Fruit fly (Drosophila melanogaster) whole organism, embryonic: ENCODE results near the gene CG5191.

ENCODE experiments used
- CG10267 ChIP-seq: fragments of 200-800 bp; sonication (Bioruptor generic); optimal IDR thresholded peaks from 2 replicates; lab custom pipeline; 2018; ENCODE audit warnings: missing biosample characterization, mild to moderate bottlenecking, missing genetic modification characterization, moderate library complexity
- CG10274 ChIP-seq: fragments of 200-800 bp; sonication (Bioruptor generic); optimal IDR thresholded peaks from 3 replicates; lab custom pipeline; 2017; ENCODE audit warnings: missing biosample characterization, mild to moderate bottlenecking, missing genetic modification characterization
- CG10654 ChIP-seq: fragments of 200-800 bp; sonication (Bioruptor generic); optimal IDR thresholded peaks from 2 replicates; lab custom pipeline; 2016; ENCODE audit warnings: missing biosample characterization, missing genetic modification characterization
- CG13775 ChIP-seq: fragments of 200-800 bp; sonication (Bioruptor generic); optimal IDR thresholded peaks from 3 replicates; lab custom pipeline; 2017; ENCODE audit warnings: missing biosample characterization, mild to moderate bottlenecking, missing genetic modification characterization
- CG15269 ChIP-seq: fragments of 200-800 bp; sonication (Bioruptor generic); optimal IDR thresholded peaks from 2 replicates; lab custom pipeline; 2018; ENCODE audit warnings: missing biosample characterization, mild to moderate bottlenecking, missing genetic modification characterization, moderate library complexity
- CG16815 ChIP-seq: fragments of 200-800 bp; sonication (Bioruptor generic); optimal IDR thresholded peaks from 3 replicates; lab custom pipeline; 2017; ENCODE audit warnings: missing biosample characterization, mild to moderate bottlenecking, missing genetic modification characterization
- CG2199 ChIP-seq: fragments of 200-800 bp; sonication (Bioruptor generic); IDR thresholded peaks from 3 replicates; pipeline ENCODE4 v1.3.6; 2022; ENCODE audit warnings: missing biosample characterization, missing genetic modification characterization
- CG2875 ChIP-seq: fragments of 200-800 bp; sonication (Bioruptor generic); optimal IDR thresholded peaks from 2 replicates; lab custom pipeline; 2017; ENCODE audit warnings: missing biosample characterization, mild to moderate bottlenecking, missing genetic modification characterization, missing genetic modification reagents
- CG5180 ChIP-seq: fragments of 200-800 bp; sonication (Bioruptor generic); optimal IDR thresholded peaks from 3 replicates; lab custom pipeline; 2017; ENCODE audit warnings: missing biosample characterization, missing genetic modification characterization, mild to moderate bottlenecking, moderate library complexity, missing genetic modification reagents
- CG8924 ChIP-seq: fragments of 200-800 bp; optimal IDR thresholded peaks from 3 replicates; lab custom pipeline; 2019; ENCODE audit warnings: missing biosample characterization, mild to moderate bottlenecking, missing genetic modification characterization, moderate library complexity
- CG9817 ChIP-seq: fragments of 200-800 bp; sonication (Bioruptor generic); optimal IDR thresholded peaks from 2 replicates; lab custom pipeline; 2018; ENCODE audit warnings: missing biosample characterization, mild to moderate bottlenecking, missing genetic modification characterization, moderate library complexity
- D ChIP-seq, 2 experiments: fragments of 200-800 bp in 1 of 2; fragments of >200 bp in 1 of 2; sonication (Bioruptor generic) in 1 of 2; optimal IDR thresholded peaks; 2 replicates in 1 of 2; 3 replicates in 1 of 2; lab custom pipeline; 2017; ENCODE audit warnings: mild to moderate bottlenecking in 1 of 2, missing biosample characterization in 1 of 2, missing genetic modification characterization in 1 of 2, missing genetic modification reagents in 1 of 2
- D19A ChIP-seq: fragments of 200-800 bp; optimal IDR thresholded peaks from 3 replicates; lab custom pipeline; 2019; ENCODE audit warnings: missing biosample characterization, mild to moderate bottlenecking, missing genetic modification characterization, moderate library complexity
- Drgx ChIP-seq: fragments of 200-800 bp; sonication (Bioruptor generic); IDR thresholded peaks from 2 replicates; pipeline ENCODE4 v1.3.6; 2022; ENCODE audit warnings: missing biosample characterization, missing genetic modification characterization
- Ets97D ChIP-seq: fragments of 200-800 bp; sonication (Bioruptor generic); optimal IDR thresholded peaks from 3 replicates; lab custom pipeline; 2016; ENCODE audit warnings: missing biosample characterization, missing genetic modification characterization
- Fer1 ChIP-seq: fragments of 200-800 bp; sonication (Bioruptor generic); optimal IDR thresholded peaks from 2 replicates; lab custom pipeline; 2017; ENCODE audit warnings: missing biosample characterization, mild to moderate bottlenecking, missing genetic modification characterization
- Hand ChIP-seq: fragments of 200-800 bp; sonication (Bioruptor generic); optimal IDR thresholded peaks from 2 replicates; lab custom pipeline; 2017; ENCODE audit warnings: mild to moderate bottlenecking, missing biosample characterization, missing genetic modification reagents, missing genetic modification characterization
- Hr51 ChIP-seq, 2 experiments: fragments of 200-800 bp; sonication (Bioruptor generic); optimal IDR thresholded peaks; 2 replicates in 1 of 2; 3 replicates in 1 of 2; lab custom pipeline; 2016 to 2018; ENCODE audit warnings: missing biosample characterization in 2 of 2, missing genetic modification characterization in 2 of 2, mild to moderate bottlenecking in 1 of 2, moderate library complexity in 1 of 2
- Lhr ChIP-seq: fragments of 200-800 bp; sonication (Bioruptor generic); optimal IDR thresholded peaks from 3 replicates; lab custom pipeline; 2017; ENCODE audit warnings: mild to moderate bottlenecking, missing biosample characterization, missing genetic modification reagents, missing genetic modification characterization
- Mad ChIP-seq: fragments of 200-800 bp; sonication (Bioruptor generic); optimal IDR thresholded peaks from 2 replicates; lab custom pipeline; 2016; ENCODE audit warnings: missing biosample characterization, missing genetic modification characterization
- Neu2 ChIP-seq: fragments of 200-800 bp; sonication (Bioruptor generic); optimal IDR thresholded peaks from 3 replicates; lab custom pipeline; 2016; ENCODE audit warnings: missing biosample characterization, missing genetic modification characterization, borderline replicate concordance
- NfI ChIP-seq: fragments of 200-800 bp; sonication (Bioruptor generic); optimal IDR thresholded peaks from 3 replicates; lab custom pipeline; 2018; ENCODE audit warnings: missing biosample characterization, mild to moderate bottlenecking, missing genetic modification characterization, moderate library complexity
- amos ChIP-seq: fragments of 200-800 bp; sonication (Bioruptor generic); IDR thresholded peaks from 2 replicates; pipeline ENCODE4 v1.3.6; 2022; ENCODE audit warnings: missing biosample characterization, missing genetic modification characterization; ENCODE audit not compliant: partially characterized antibody
- ato ChIP-seq: fragments of 200-800 bp; sonication (Bioruptor generic); IDR thresholded peaks from 2 replicates; pipeline ENCODE4 v1.3.6; 2022; ENCODE audit warnings: missing biosample characterization, missing genetic modification characterization; ENCODE audit not compliant: partially characterized antibody
- chn ChIP-seq: fragments of 200-800 bp; sonication (Bioruptor generic); optimal IDR thresholded peaks from 2 replicates; lab custom pipeline; 2016; ENCODE audit warnings: missing biosample characterization, missing genetic modification characterization
- ems ChIP-seq: fragments of 200-800 bp; sonication (Bioruptor generic); optimal IDR thresholded peaks from 3 replicates; lab custom pipeline; 2016; ENCODE audit warnings: missing biosample characterization, missing genetic modification characterization
- eyg ChIP-seq: fragments of 200-800 bp; sonication (Bioruptor generic); optimal IDR thresholded peaks from 3 replicates; lab custom pipeline; 2016; ENCODE audit warnings: missing biosample characterization, missing genetic modification characterization
- fu2 ChIP-seq: fragments of 200-800 bp; sonication (Bioruptor generic); optimal IDR thresholded peaks from 2 replicates; lab custom pipeline; 2016; ENCODE audit warnings: missing biosample characterization, missing genetic modification characterization
- grn ChIP-seq: fragments of 200-800 bp; sonication (Bioruptor generic); optimal IDR thresholded peaks from 3 replicates; lab custom pipeline; 2017; ENCODE audit warnings: missing biosample characterization, missing genetic modification characterization
- gsb-n ChIP-seq: fragments of 200-800 bp; sonication (Bioruptor generic); optimal IDR thresholded peaks from 3 replicates; lab custom pipeline; 2018; ENCODE audit warnings: missing biosample characterization, mild to moderate bottlenecking, missing genetic modification characterization
- insv ChIP-seq, 2 experiments: fragments of 200-800 bp; sonication (Bioruptor generic); optimal IDR thresholded peaks; 3 replicates each; lab custom pipeline; 2016 to 2018; ENCODE audit warnings: missing biosample characterization in 2 of 2, missing genetic modification characterization in 2 of 2
- lilli ChIP-seq: fragments of 200-800 bp; sonication (Bioruptor generic); optimal IDR thresholded peaks from 3 replicates; lab custom pipeline; 2016; ENCODE audit warnings: missing biosample characterization, missing genetic modification characterization
- lmd ChIP-seq: fragments of 200-800 bp; sonication (Bioruptor generic); IDR thresholded peaks from 2 replicates; pipeline ENCODE4 v1.3.6; 2022; ENCODE audit warnings: missing biosample characterization, missing genetic modification characterization
- mam ChIP-seq: fragments of 200-800 bp; sonication (Bioruptor generic); optimal IDR thresholded peaks from 3 replicates; lab custom pipeline; 2016; ENCODE audit warnings: missing biosample characterization, missing genetic modification characterization
- pfk ChIP-seq: fragments of 200-800 bp; sonication (Bioruptor generic); optimal IDR thresholded peaks from 2 replicates; lab custom pipeline; 2018; ENCODE audit warnings: missing biosample characterization, mild to moderate bottlenecking, missing genetic modification characterization, moderate library complexity
- pros ChIP-seq: fragments of 200-800 bp; sonication (Bioruptor generic); optimal IDR thresholded peaks from 3 replicates; lab custom pipeline; 2019; ENCODE audit warnings: missing biosample characterization, mild to moderate bottlenecking, missing genetic modification characterization, moderate library complexity
- schlank ChIP-seq: fragments of 200-800 bp; sonication (Bioruptor generic); optimal IDR thresholded peaks from 2 replicates; lab custom pipeline; 2018; ENCODE audit warnings: missing biosample characterization, mild to moderate bottlenecking, missing genetic modification characterization
- vnd ChIP-seq: fragments of 200-800 bp; sonication (Bioruptor generic); IDR thresholded peaks from 3 replicates; pipeline ENCODE4 v1.3.6; 2022; ENCODE audit warnings: missing biosample characterization, missing genetic modification characterization; ENCODE audit not compliant: partially characterized antibody
- wor ChIP-seq: fragments of 200-800 bp; sonication (Bioruptor generic); IDR thresholded peaks from 2 replicates; pipeline ENCODE4 v1.3.6; 2022; ENCODE audit warnings: missing biosample characterization, missing genetic modification characterization

CG5191 gene

dm6 chr3R:20543220-20543619 lies 17.4 kb upstream of the CG5191 start (continued):
- TF ChIP-seq CG2875 (GFP tag; lab: Kevin White, UChicago): no peak
- no peak for TF ChIP-seq Neu2 (GFP tag; lab: Kevin White, UChicago)
- no peak for TF ChIP-seq Hr51 (GFP tag; optimal IDR thresholded peaks at IDR 0.05; lab: Kevin White, UChicago)
- no peak for TF ChIP-seq CG15269
- no peak for TF ChIP-seq CG8924 (tag; lab: Kevin White, UChicago)
- no peak for TF ChIP-seq gsb-n (tag; lab: Kevin White, UChicago)
- no peak for TF ChIP-seq CG10654 (GFP tag; lab: Kevin White, UChicago)
- TF ChIP-seq ems (GFP tag; lab: Kevin White, UChicago): no peak
- TF ChIP-seq amos (GFP tag; lab: Robert Waterston, UW): no peak
- no peak for TF ChIP-seq Mad (GFP tag; lab: Kevin White, UChicago)
- no peak for TF ChIP-seq CG10267 (tag; lab: Kevin White, UChicago)
- no peak for TF ChIP-seq wor (GFP tag; lab: Robert Waterston, UW)
- no peak for TF ChIP-seq lilli
- peak; percentile 61 for TF ChIP-seq pros (GFP tag; lab: Kevin White, UChicago)
- no peak for TF ChIP-seq CG16815
- TF ChIP-seq schlank (tag; lab: Kevin White, UChicago): no peak
- no peak for TF ChIP-seq Hand (GFP tag; lab: Kevin White, UChicago)
- TF ChIP-seq NfI: no peak
- peak; percentile 54; the same call in 1 of the 3 replicates for TF ChIP-seq CG2199
- TF ChIP-seq pfk: no peak
- TF ChIP-seq CG5180: no peak
- TF ChIP-seq D (optimal IDR thresholded peaks at IDR 0.05; lab: Kevin White, UChicago): peak; percentile 25
- no peak for TF ChIP-seq D (GFP tag; optimal IDR thresholded peaks at IDR 0.05; lab: Kevin White, UChicago)
- no peak for TF ChIP-seq Ets97D
- TF ChIP-seq Fer1: no peak
- TF ChIP-seq chn (GFP tag; lab: Kevin White, UChicago): no peak
- TF ChIP-seq D19A (tag; lab: Kevin White, UChicago): no peak
- TF ChIP-seq CG10274 (GFP tag; lab: Kevin White, UChicago): no peak
- TF ChIP-seq CG13775 (GFP tag; lab: Kevin White, UChicago): no peak
- no peak for TF ChIP-seq vnd (GFP tag; lab: Robert Waterston, UW)
- no peak for TF ChIP-seq ato (GFP tag; lab: Robert Waterston, UW)
- TF ChIP-seq eyg (GFP tag; lab: Kevin White, UChicago): no peak
- TF ChIP-seq CG9817 (tag; lab: Kevin White, UChicago): no peak
- no peak for TF ChIP-seq fu2 (GFP tag; lab: Kevin White, UChicago)
- no peak for TF ChIP-seq lmd (GFP tag; lab: Robert Waterston, UW)

dm6 chr3R:20543719-20544118 lies 16.9 kb upstream of the CG5191 start:
- no peak for TF ChIP-seq mam
- no peak for TF ChIP-seq Lhr (GFP tag; lab: Kevin White, UChicago)
- no peak for TF ChIP-seq Drgx (GFP tag; lab: Robert Waterston, UW)
- TF ChIP-seq grn: peak; percentile 28
- TF ChIP-seq insv (GFP tag; optimal IDR thresholded peaks at IDR 0.05; lab: Kevin White, UChicago): peak in 1 of 2 experiments; percentile 66
